Fruit fly (Drosophila melanogaster) whole organism: ENCODE measurements around the gene CG31551.

ENCODE experiments used
- CG8478 ChIP-seq: fragments of >200 bp; optimal IDR thresholded peaks from 2 replicates; lab custom pipeline; 2018; ENCODE audit warnings: inconsistent platforms
- Dll ChIP-seq: fragments of >200 bp; optimal IDR thresholded peaks from 2 replicates; lab custom pipeline; 2017
- psq ChIP-seq: fragments of >200 bp; optimal IDR thresholded peaks from 2 replicates; lab custom pipeline; 2017

DNA sequence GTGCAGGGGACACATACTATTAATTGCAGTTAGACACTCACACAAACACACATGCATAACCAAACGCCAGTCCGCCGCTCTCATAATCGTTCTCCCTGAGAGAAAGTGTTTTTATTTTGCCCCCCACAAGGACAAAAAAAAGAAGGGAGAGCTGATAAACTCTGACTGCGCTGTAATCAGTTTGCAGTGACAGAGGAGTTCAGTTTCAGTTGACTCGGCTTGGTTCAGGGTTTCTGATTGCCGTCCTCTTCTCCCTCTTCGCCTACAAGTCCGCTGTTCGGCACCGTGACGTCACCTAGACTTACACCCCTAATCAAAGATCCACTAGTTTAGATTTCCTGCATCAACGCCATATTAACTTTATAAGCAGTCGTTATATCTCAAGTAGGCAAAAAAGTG lies 43.6 kb downstream of the CG31551 start:
- TF ChIP-seq Dll (lab: Kevin White, UChicago) (no peak), psq (lab: Kevin White, UChicago) (no peak), CG8478 (lab: Kevin White, UChicago) (no peak)
